Fruit fly (Drosophila melanogaster): Measurements from ENCODE around the gene CG12278.
A peak's percentile ranks its signal among the peaks of the same experiment; 100 is the strongest.

The CG12278 gene

dm6 chr3R:21059486-21060356 is 15.9 kb downstream of the CG12278 start:
- TF ChIP-seq Max (GFP tag; optimal IDR thresholded peaks at IDR 0.05) = peak; percentile 31
- TF ChIP-seq CG15011 (GFP tag; optimal IDR thresholded peaks at IDR 0.05) = no peak
- TF ChIP-seq CG1602 (GFP tag; optimal IDR thresholded peaks at IDR 0.05) = no peak
- no peak for TF ChIP-seq emc (GFP tag; optimal IDR thresholded peaks at IDR 0.05)
- TF ChIP-seq CG1233 (GFP tag; optimal IDR thresholded peaks at IDR 0.05) = peak; percentile 1
- TF ChIP-seq Hey (tag; optimal IDR thresholded peaks at IDR 0.05) = peak; percentile 24
- TF ChIP-seq CG2199 (GFP tag; IDR thresholded peaks at IDR 0.05) = peak; percentile 88; the same call in 2 of the 3 replicates
- peak; percentile 72 to 80 for TF ChIP-seq Trl (optimal IDR thresholded peaks at IDR 0.05)
- TF ChIP-seq Trl (GFP tag; optimal IDR thresholded peaks at IDR 0.05) = no peak
- no peak for TF ChIP-seq da (GFP tag; optimal IDR thresholded peaks at IDR 0.05)
- TF ChIP-seq sens (GFP tag) = peak; percentile 61
- TF ChIP-seq CG12942 (GFP tag; optimal IDR thresholded peaks at IDR 0.05) = no peak
- TF ChIP-seq CG17359 (tag; optimal IDR thresholded peaks at IDR 0.05) = no peak
- no peak for TF ChIP-seq CG12391 (tag; optimal IDR thresholded peaks at IDR 0.05)
- TF ChIP-seq Elba2 (GFP tag; optimal IDR thresholded peaks at IDR 0.05) = peak; percentile 62
- TF ChIP-seq eve (GFP tag; optimal IDR thresholded peaks at IDR 0.05) = peak in 1 of 2 experiments; percentile 69
- TF ChIP-seq CkIIα-i1 (GFP tag; IDR thresholded peaks at IDR 0.05) = no peak
- TF ChIP-seq CG2678 (tag; optimal IDR thresholded peaks at IDR 0.05) = no peak
- TF ChIP-seq Xbp1 (GFP tag; optimal IDR thresholded peaks at IDR 0.05) = no peak
- TF ChIP-seq Hmr (GFP tag; optimal IDR thresholded peaks at IDR 0.05) = no peak
- TF ChIP-seq CG2116 (GFP tag; optimal IDR thresholded peaks at IDR 0.05) = peak; percentile 4
- no peak for TF ChIP-seq CG10979 (tag; optimal IDR thresholded peaks at IDR 0.05)
- TF ChIP-seq pros (GFP tag; optimal IDR thresholded peaks at IDR 0.05) = no peak
- TF ChIP-seq Ptx1 (GFP tag; IDR thresholded peaks at IDR 0.05) = no peak
- no peak for TF ChIP-seq CG4617 (GFP tag; optimal IDR thresholded peaks at IDR 0.05; ENCODE audit: borderline replicate concordance)
- no peak for TF ChIP-seq repo (GFP tag; optimal IDR thresholded peaks at IDR 0.05)
- no peak for TF ChIP-seq HLH3B (GFP tag; IDR thresholded peaks at IDR 0.05)
- TF ChIP-seq CG11560 (tag; IDR thresholded peaks at IDR 0.05) = no peak
- TF ChIP-seq CG11504 (tag; optimal IDR thresholded peaks at IDR 0.05) = no peak
- no peak for TF ChIP-seq ranshi (GFP tag; IDR thresholded peaks at IDR 0.05)
- no peak for TF ChIP-seq CG4282 (GFP tag; optimal IDR thresholded peaks at IDR 0.05)
- no peak for TF ChIP-seq hbn (GFP tag; IDR thresholded peaks at IDR 0.05; ENCODE audit: partially characterized antibody)
- TF ChIP-seq ken (GFP tag; IDR thresholded peaks at IDR 0.05) = no peak
- TF ChIP-seq sug (tag; optimal IDR thresholded peaks at IDR 0.05) = peak; percentile 6
- peak in 1 of 2 experiments; percentile 56 for TF ChIP-seq Pdp1 (GFP tag; optimal IDR thresholded peaks at IDR 0.05)
- no peak for TF ChIP-seq CG15479 (GFP tag; optimal IDR thresholded peaks at IDR 0.05)
- no peak for TF ChIP-seq CG8924 (tag; optimal IDR thresholded peaks at IDR 0.05)
- TF ChIP-seq Hr39 (optimal IDR thresholded peaks at IDR 0.05) = no peak
- no peak for TF ChIP-seq pan (optimal IDR thresholded peaks at IDR 0.05)
- TF ChIP-seq pan (GFP tag; optimal IDR thresholded peaks at IDR 0.05 in 1 of 2, IDR thresholded peaks at IDR 0.05 in 1 of 2) = no peak
- peak; percentile 41 for TF ChIP-seq lbe (GFP tag; optimal IDR thresholded peaks at IDR 0.05)
- TF ChIP-seq croc (GFP tag; conservative IDR thresholded peaks at IDR 0.05) = no peak
- TF ChIP-seq CG10431 (GFP tag; optimal IDR thresholded peaks at IDR 0.05) = no peak
- TF ChIP-seq CG17385 (GFP tag; optimal IDR thresholded peaks at IDR 0.05) = no peak
- TF ChIP-seq CG4360 (GFP tag; IDR thresholded peaks at IDR 0.05) = peak; percentile 74
- peak; percentile 73 for TF ChIP-seq exex (tag; optimal IDR thresholded peaks at IDR 0.05)
- no peak for TF ChIP-seq ssp (GFP tag; IDR thresholded peaks at IDR 0.05)
- TF ChIP-seq fd96Cb (tag; optimal IDR thresholded peaks at IDR 0.05) = no peak
- TF ChIP-seq kay (GFP tag; optimal IDR thresholded peaks at IDR 0.05) = no peak
- no peak for TF ChIP-seq B-H2 (GFP tag; optimal IDR thresholded peaks at IDR 0.05)
